Fruit fly (Drosophila melanogaster) whole organism, embryonic: ENCODE measurements around the gene Pvf3.

Experiments
- Atf3 ChIP-seq: fragments of 200-800 bp; sonication (Bioruptor generic); optimal IDR thresholded peaks from 3 replicates; lab custom pipeline; 2016; ENCODE audit warnings: missing biosample characterization, missing genetic modification characterization
- CG10209 ChIP-seq: fragments of 200-800 bp; sonication (Bioruptor generic); optimal IDR thresholded peaks from 3 replicates; lab custom pipeline; 2017; ENCODE audit warnings: missing biosample characterization, mild to moderate bottlenecking, missing genetic modification characterization, missing genetic modification reagents
- CG10366 ChIP-seq: fragments of 200-800 bp; sonication (Bioruptor generic); IDR thresholded peaks from 2 replicates; pipeline ENCODE4 v1.3.6; 2022; ENCODE audit warnings: missing biosample characterization, missing genetic modification characterization
- CG10979 ChIP-seq: fragments of 200-800 bp; sonication (Bioruptor generic); optimal IDR thresholded peaks from 2 replicates; lab custom pipeline; 2018; ENCODE audit warnings: missing biosample characterization, mild to moderate bottlenecking, missing genetic modification characterization, moderate library complexity
- CG11247 ChIP-seq: fragments of 200-800 bp; sonication (Bioruptor generic); IDR thresholded peaks from 2 replicates; pipeline ENCODE4 v1.3.6; 2022; ENCODE audit warnings: missing biosample characterization, missing genetic modification characterization
- CG12104 ChIP-seq: fragments of 200-800 bp; sonication (Bioruptor generic); optimal IDR thresholded peaks from 3 replicates; lab custom pipeline; 2016; ENCODE audit warnings: missing biosample characterization, missing genetic modification characterization
- CG12942 ChIP-seq: fragments of 200-800 bp; sonication (Bioruptor generic); optimal IDR thresholded peaks from 3 replicates; lab custom pipeline; 2016; ENCODE audit warnings: missing biosample characterization, missing genetic modification characterization
- CG13287 ChIP-seq: fragments of 200-800 bp; sonication (Bioruptor generic); IDR thresholded peaks from 2 replicates; pipeline ENCODE4 v1.3.6; 2022; ENCODE audit warnings: missing biosample characterization, missing genetic modification characterization; ENCODE audit not compliant: partially characterized antibody
- CG15011 ChIP-seq: fragments of 200-800 bp; sonication (Bioruptor generic); optimal IDR thresholded peaks from 3 replicates; lab custom pipeline; 2018; ENCODE audit warnings: missing biosample characterization, mild to moderate bottlenecking, missing genetic modification characterization
- CG15479 ChIP-seq: fragments of 200-800 bp; sonication (Bioruptor generic); optimal IDR thresholded peaks from 3 replicates; lab custom pipeline; 2019; ENCODE audit warnings: missing biosample characterization, mild to moderate bottlenecking, missing genetic modification characterization, moderate library complexity
- CG17328 ChIP-seq: fragments of 200-800 bp; sonication (Bioruptor generic); IDR thresholded peaks from 2 replicates; pipeline ENCODE4 v1.3.6; 2022; ENCODE audit warnings: missing biosample characterization, missing genetic modification characterization
- CG2120 ChIP-seq: fragments of 200-800 bp; sonication (Bioruptor generic); optimal IDR thresholded peaks from 3 replicates; lab custom pipeline; 2016; ENCODE audit warnings: missing biosample characterization, missing genetic modification characterization
- CG3407 ChIP-seq: fragments of 200-800 bp; sonication (Bioruptor generic); optimal IDR thresholded peaks from 2 replicates; lab custom pipeline; 2018; ENCODE audit warnings: missing biosample characterization, mild to moderate bottlenecking, missing genetic modification characterization
- CG34376 ChIP-seq: fragments of 200-800 bp; sonication (Bioruptor generic); optimal IDR thresholded peaks from 2 replicates; lab custom pipeline; 2018; ENCODE audit warnings: missing biosample characterization, mild to moderate bottlenecking, missing genetic modification characterization
- CG3726 ChIP-seq: fragments of 200-800 bp; sonication (Bioruptor generic); IDR thresholded peaks from 3 replicates; pipeline ENCODE4, ENCODE4 v1.3.6; 2022; ENCODE audit warnings: missing biosample characterization, missing genetic modification characterization
- CG4707 ChIP-seq: fragments of 200-800 bp; sonication (Bioruptor generic); optimal IDR thresholded peaks from 2 replicates; lab custom pipeline; 2018; ENCODE audit warnings: missing biosample characterization, mild to moderate bottlenecking, missing genetic modification characterization, moderate library complexity
- CG7357 ChIP-seq: fragments of 200-800 bp; sonication (Bioruptor generic); IDR thresholded peaks from 3 replicates; pipeline ENCODE4 v1.3.6; 2022; ENCODE audit warnings: missing biosample characterization, missing genetic modification characterization
- CG7786 ChIP-seq: fragments of 200-800 bp; sonication (Bioruptor generic); optimal IDR thresholded peaks from 2 replicates; lab custom pipeline; 2016; ENCODE audit warnings: missing biosample characterization, missing genetic modification characterization
- CG7928 ChIP-seq: fragments of 200-800 bp; sonication (Bioruptor generic); optimal IDR thresholded peaks from 2 replicates; lab custom pipeline; 2017; ENCODE audit warnings: missing biosample characterization, mild to moderate bottlenecking, missing genetic modification characterization
- CG9609 ChIP-seq: fragments of 200-800 bp; sonication (Bioruptor generic); optimal IDR thresholded peaks from 3 replicates; lab custom pipeline; 2016; ENCODE audit warnings: missing biosample characterization, missing genetic modification characterization
- CHES-1-like ChIP-seq: fragments of 200-800 bp; sonication (Bioruptor generic); optimal IDR thresholded peaks from 2 replicates; lab custom pipeline; 2016; ENCODE audit warnings: missing biosample characterization, missing genetic modification characterization
- Camta ChIP-seq: fragments of 200-800 bp; sonication (Bioruptor generic); optimal IDR thresholded peaks from 2 replicates; lab custom pipeline; 2016; ENCODE audit warnings: missing biosample characterization, missing genetic modification characterization
- Doc3 ChIP-seq: fragments of 200-800 bp; sonication (Bioruptor generic); IDR thresholded peaks from 3 replicates; pipeline ENCODE4 v1.3.6; 2022; ENCODE audit warnings: missing biosample characterization, missing genetic modification characterization; ENCODE audit not compliant: partially characterized antibody
- Elba2 ChIP-seq: fragments of 200-800 bp; sonication (Bioruptor generic); optimal IDR thresholded peaks from 3 replicates; lab custom pipeline; 2016; ENCODE audit warnings: missing biosample characterization, missing genetic modification characterization
- NC2β ChIP-seq: fragments of 200-800 bp; sonication (Bioruptor generic); optimal IDR thresholded peaks from 2 replicates; lab custom pipeline; 2016; ENCODE audit warnings: missing biosample characterization, missing genetic modification characterization
- Scr ChIP-seq: fragments of 200-800 bp; sonication (Bioruptor generic); IDR thresholded peaks from 2 replicates; pipeline ENCODE4 v1.3.6; 2022; ENCODE audit warnings: missing biosample characterization, missing genetic modification characterization; ENCODE audit not compliant: partially characterized antibody
- Sox102F ChIP-seq: fragments of 200-800 bp; sonication (Bioruptor generic); optimal IDR thresholded peaks from 2 replicates; lab custom pipeline; 2018; ENCODE audit warnings: missing biosample characterization, mild to moderate bottlenecking, missing genetic modification characterization, moderate library complexity
- Tbp ChIP-seq: fragments of >200 bp; optimal IDR thresholded peaks from 2 replicates; lab custom pipeline; 2018; ENCODE audit warnings: missing biosample characterization, missing genetic modification characterization
- Vsx1 ChIP-seq: fragments of 200-800 bp; sonication (Bioruptor generic); optimal IDR thresholded peaks from 2 replicates; lab custom pipeline; 2017; ENCODE audit warnings: missing biosample characterization, mild to moderate bottlenecking, missing genetic modification characterization, missing genetic modification reagents
- Xrp1 ChIP-seq: fragments of 200-800 bp; sonication (Bioruptor generic); IDR thresholded peaks from 2 replicates; pipeline ENCODE4 v1.3.6; 2022; ENCODE audit warnings: missing biosample characterization, missing genetic modification characterization
- amos ChIP-seq: fragments of 200-800 bp; sonication (Bioruptor generic); IDR thresholded peaks from 2 replicates; pipeline ENCODE4 v1.3.6; 2022; ENCODE audit warnings: missing biosample characterization, missing genetic modification characterization; ENCODE audit not compliant: partially characterized antibody
- aop ChIP-seq: fragments of 200-800 bp; sonication (Bioruptor generic); IDR thresholded peaks from 2 replicates; pipeline ENCODE4 v1.3.6; 2022; ENCODE audit warnings: missing biosample characterization, missing genetic modification characterization
- ash1 ChIP-seq: fragments of 200-800 bp; sonication (Bioruptor generic); optimal IDR thresholded peaks from 2 replicates; lab custom pipeline; 2018; ENCODE audit warnings: missing biosample characterization, mild to moderate bottlenecking, missing genetic modification characterization
- bab2 ChIP-seq: fragments of 200-800 bp; sonication (Bioruptor generic); optimal IDR thresholded peaks from 2 replicates; lab custom pipeline; 2016; ENCODE audit warnings: missing biosample characterization, missing genetic modification characterization
- cg ChIP-seq: fragments of 200-800 bp; sonication (Bioruptor generic); optimal IDR thresholded peaks from 3 replicates; lab custom pipeline; 2019; ENCODE audit warnings: missing biosample characterization, mild to moderate bottlenecking, missing genetic modification characterization, moderate library complexity
- chif ChIP-seq, 2 experiments: fragments of 200-800 bp; sonication (Bioruptor generic); optimal IDR thresholded peaks; 3 replicates each; lab custom pipeline; 2016; ENCODE audit warnings: missing biosample characterization in 2 of 2, missing genetic modification characterization in 2 of 2
- chinmo ChIP-seq: fragments of 200-800 bp; sonication (Bioruptor generic); IDR thresholded peaks from 4 replicates; pipeline ENCODE4 v1.3.6; 2022; ENCODE audit warnings: missing biosample characterization, missing genetic modification characterization; ENCODE audit not compliant: partially characterized antibody
- dati ChIP-seq: fragments of 200-800 bp; sonication (Bioruptor generic); IDR thresholded peaks from 2 replicates; pipeline ENCODE4 v1.3.6; 2022; ENCODE audit warnings: missing biosample characterization, missing genetic modification characterization
- dmrt11E ChIP-seq: fragments of 200-800 bp; sonication (Bioruptor generic); optimal IDR thresholded peaks from 3 replicates; lab custom pipeline; 2018; ENCODE audit warnings: missing biosample characterization, mild to moderate bottlenecking, missing genetic modification characterization, moderate library complexity
- hbn ChIP-seq: fragments of 200-800 bp; sonication (Bioruptor generic); IDR thresholded peaks from 2 replicates; pipeline ENCODE4 v1.3.6; 2022; ENCODE audit warnings: missing biosample characterization, missing genetic modification characterization; ENCODE audit not compliant: partially characterized antibody
- hth ChIP-seq: fragments of >200 bp; optimal IDR thresholded peaks from 2 replicates; lab custom pipeline; 2017; ENCODE audit warnings: inconsistent platforms
- knrl ChIP-seq: fragments of 200-800 bp; sonication (Bioruptor generic); IDR thresholded peaks from 3 replicates; pipeline ENCODE4 v1.3.6; 2022; ENCODE audit warnings: missing biosample characterization, missing genetic modification characterization; ENCODE audit not compliant: partially characterized antibody
- lbe ChIP-seq: fragments of 200-800 bp; sonication (Bioruptor generic); optimal IDR thresholded peaks from 2 replicates; lab custom pipeline; 2016; ENCODE audit warnings: missing biosample characterization, mild to moderate bottlenecking, missing genetic modification characterization
- nau ChIP-seq: fragments of 200-800 bp; sonication (Bioruptor generic); optimal IDR thresholded peaks from 3 replicates; lab custom pipeline; 2017; ENCODE audit warnings: missing biosample characterization, mild to moderate bottlenecking, missing genetic modification characterization, missing genetic modification reagents
- prd ChIP-seq, 3 experiments: fragments of >200 bp in 2 of 3; fragments of 200-800 bp in 1 of 3; sonication (Bioruptor generic) in 1 of 3; optimal IDR thresholded peaks in 2 of 3; IDR thresholded peaks in 1 of 3; 2 replicates in 2 of 3; 3 replicates in 1 of 3; pipeline versions ENCODE4 v1.3.6 to Lab custom; 2017 to 2022; ENCODE audit warnings: missing biosample characterization in 1 of 3, missing genetic modification characterization in 1 of 3
- run ChIP-seq: fragments of 200-800 bp; sonication (Bioruptor generic); optimal IDR thresholded peaks from 3 replicates; lab custom pipeline; 2018; ENCODE audit warnings: missing biosample characterization, mild to moderate bottlenecking, missing genetic modification characterization
- sens-2 ChIP-seq: fragments of 200-800 bp; sonication (Bioruptor generic); IDR thresholded peaks from 2 replicates; pipeline ENCODE4 v1.3.6; 2022; ENCODE audit warnings: missing biosample characterization, missing genetic modification characterization
- stc ChIP-seq: fragments of 200-800 bp; sonication (Bioruptor generic); IDR thresholded peaks from 2 replicates; pipeline ENCODE4 v1.3.6; 2022; ENCODE audit warnings: missing biosample characterization, missing genetic modification characterization
- tap ChIP-seq: fragments of 200-800 bp; optimal IDR thresholded peaks from 3 replicates; lab custom pipeline; 2019; ENCODE audit warnings: missing biosample characterization, mild to moderate bottlenecking, missing genetic modification characterization, moderate library complexity
- vnd ChIP-seq: fragments of 200-800 bp; sonication (Bioruptor generic); IDR thresholded peaks from 3 replicates; pipeline ENCODE4 v1.3.6; 2022; ENCODE audit warnings: missing biosample characterization, missing genetic modification characterization; ENCODE audit not compliant: partially characterized antibody
- zen2 ChIP-seq: fragments of 200-800 bp; sonication (Bioruptor generic); IDR thresholded peaks from 3 replicates; pipeline ENCODE4 v1.3.6; 2022; ENCODE audit warnings: missing biosample characterization, missing genetic modification characterization; ENCODE audit not compliant: partially characterized antibody

The Pvf3 gene

DNA sequence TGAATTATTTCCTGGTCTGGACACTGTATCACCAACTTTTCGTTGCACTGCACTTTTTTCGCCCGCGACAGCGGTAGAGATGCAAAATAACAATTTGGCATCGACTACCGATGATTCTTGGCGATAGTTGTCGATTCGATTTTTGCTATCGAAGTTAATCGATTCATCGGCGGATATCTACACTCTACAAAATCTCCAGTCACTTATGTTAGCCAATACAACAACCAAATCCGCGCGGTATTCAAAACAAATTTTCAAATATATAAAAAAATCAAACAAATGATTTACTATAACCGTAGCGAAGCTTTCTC, 46.6 kb upstream of the Pvf3 start, which contains the start of gene CG4502 (continued):
- no peak for TF ChIP-seq CG17328
- TF ChIP-seq lbe: peak; percentile 30
- no peak for TF ChIP-seq CG10209 (GFP tag; lab: Kevin White, UChicago)
- TF ChIP-seq CG9609 (GFP tag; lab: Kevin White, UChicago): no peak
- no peak for TF ChIP-seq CG4707 (GFP tag; lab: Kevin White, UChicago)
- TF ChIP-seq chinmo (GFP tag; lab: Robert Waterston, UW): peak; percentile 100
- TF ChIP-seq CG10979 (tag; lab: Kevin White, UChicago): no peak
- no peak for TF ChIP-seq CG7786
- no peak for TF ChIP-seq cg (GFP tag; lab: Kevin White, UChicago)
- no peak for TF ChIP-seq CG15479
- TF ChIP-seq aop (GFP tag; lab: Robert Waterston, UW): no peak
- no peak for TF ChIP-seq CG10366 (GFP tag; lab: Robert Waterston, UW)
- no peak for TF ChIP-seq CG12942 (GFP tag; lab: Kevin White, UChicago)
- no peak for TF ChIP-seq hth (lab: Kevin White, UChicago)
- TF ChIP-seq bab2: peak; percentile 12
- TF ChIP-seq CG3407 (GFP tag; lab: Kevin White, UChicago): no peak
- no peak for TF ChIP-seq Atf3 (GFP tag; lab: Kevin White, UChicago)
- peak; percentile 99 for TF ChIP-seq knrl
- no peak for TF ChIP-seq CG7357 (GFP tag; lab: Robert Waterston, UW)
- TF ChIP-seq dati: no peak
- peak; percentile 69 for TF ChIP-seq CG34376
- TF ChIP-seq Elba2: no peak
- TF ChIP-seq vnd: peak; percentile 99
- peak in 1 of 2 experiments; percentile 24 for TF ChIP-seq chif (GFP tag; optimal IDR thresholded peaks at IDR 0.05; lab: Kevin White, UChicago)
- TF ChIP-seq run (tag; lab: Kevin White, UChicago): no peak
- no peak for TF ChIP-seq dmrt11E (tag; lab: Kevin White, UChicago)
- no peak for TF ChIP-seq ash1 (GFP tag; lab: Kevin White, UChicago)
- TF ChIP-seq nau (GFP tag; lab: Kevin White, UChicago): no peak
- TF ChIP-seq sens-2 (GFP tag; lab: Robert Waterston, UW): no peak
- peak; percentile 12 for TF ChIP-seq Camta (GFP tag; lab: Kevin White, UChicago)
- no peak for TF ChIP-seq Sox102F (GFP tag; lab: Kevin White, UChicago)
- TF ChIP-seq CHES-1-like (GFP tag; lab: Kevin White, UChicago): peak; percentile 50
- TF ChIP-seq CG2120 (GFP tag; lab: Kevin White, UChicago): peak; percentile 39
- no peak for TF ChIP-seq prd (optimal IDR thresholded peaks at IDR 0.05; lab: Kevin White, UChicago)
- no peak for TF ChIP-seq prd (GFP tag; IDR thresholded peaks at IDR 0.05; lab: Robert Waterston, UW)
- no peak for TF ChIP-seq NC2β (GFP tag; lab: Kevin White, UChicago)
- no peak for TF ChIP-seq CG15011
- peak; percentile 20 for TF ChIP-seq CG7928
- no peak for TF ChIP-seq Vsx1 (GFP tag; lab: Kevin White, UChicago)
- peak; percentile 100 for TF ChIP-seq zen2
- peak; percentile 100 for TF ChIP-seq CG13287 (GFP tag; lab: Robert Waterston, UW)
- no peak for TF ChIP-seq CG11247 (GFP tag; lab: Robert Waterston, UW)
- peak; percentile 98 for TF ChIP-seq Scr
- TF ChIP-seq amos (GFP tag; lab: Robert Waterston, UW): peak; percentile 100
- no peak for TF ChIP-seq CG3726 (GFP tag; lab: Robert Waterston, UW)
- no peak for TF ChIP-seq CG12104
- TF ChIP-seq Xrp1: peak; percentile 23; the same call in 1 of the 2 replicates
- no peak for TF ChIP-seq Tbp (GFP tag; lab: Kevin White, UChicago)
- no peak for TF ChIP-seq tap (tag; lab: Kevin White, UChicago)
- peak; percentile 100 for TF ChIP-seq hbn (GFP tag; lab: Robert Waterston, UW)
- peak; percentile 99 for TF ChIP-seq Doc3 (GFP tag; lab: Robert Waterston, UW)
- no peak for TF ChIP-seq stc (GFP tag; lab: Robert Waterston, UW)
